Fruit fly (Drosophila melanogaster): Measurements from ENCODE around the gene aos.

DNA sequence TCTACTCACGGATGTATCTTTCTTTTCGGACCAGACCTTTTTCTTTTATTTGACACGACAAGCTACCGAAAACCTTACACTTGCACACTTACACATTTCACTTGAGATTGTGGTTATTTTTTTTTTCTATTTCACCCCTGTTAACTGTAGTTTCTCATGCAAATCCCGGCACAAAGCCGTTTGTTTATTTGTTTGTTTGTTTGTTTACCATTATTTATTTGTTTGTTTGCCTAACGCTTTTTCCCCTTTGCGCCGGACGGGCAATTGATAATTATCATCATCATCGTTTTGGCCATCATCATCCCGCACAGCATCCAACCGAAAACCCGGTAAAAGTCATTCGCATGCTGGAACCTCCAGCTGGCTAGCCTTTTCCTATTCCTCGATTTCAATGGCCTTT lies 52.4 kb downstream of the aos start:
- TF ChIP-seq Dll (optimal IDR thresholded peaks at IDR 0.05), result no peak
- TF ChIP-seq EcR (GFP tag; optimal IDR thresholded peaks at IDR 0.05), result no peak
- no peak for TF ChIP-seq pan (optimal IDR thresholded peaks at IDR 0.05)
